Worm (Caenorhabditis elegans): ENCODE data around the gene F46H5.2.

DNA sequence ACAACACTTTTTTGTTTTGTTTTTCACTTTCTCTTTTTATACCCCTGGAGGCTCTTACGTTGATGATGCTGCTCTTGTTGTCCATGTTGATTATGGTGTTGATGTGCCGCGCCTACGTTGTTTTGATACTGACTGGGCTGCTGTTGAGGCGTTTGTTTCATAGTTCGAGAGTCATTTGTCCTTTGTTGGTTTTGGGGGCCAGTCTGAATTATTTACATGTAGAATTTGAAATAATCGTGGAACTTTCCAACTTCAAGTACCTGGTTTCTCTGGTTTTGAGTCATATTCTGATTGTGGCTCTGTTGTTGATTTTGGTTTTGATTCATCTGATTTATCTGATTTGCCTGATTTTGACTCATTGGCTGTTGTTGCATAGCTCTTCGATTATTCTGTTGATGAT is 12.6 kb downstream of the F46H5.2 start:
- no peak for TF ChIP-seq flt-1 (GFP tag; IDR thresholded peaks at IDR 0.05)
- TF ChIP-seq ceh-13 (GFP tag; optimal IDR thresholded peaks at IDR 0.05): no peak
- no peak for TF ChIP-seq tbx-37 (GFP tag; conservative IDR thresholded peaks at IDR 0.05)
- TF ChIP-seq tra-4 (tag; optimal IDR thresholded peaks at IDR 0.05): no peak
